Worm (Caenorhabditis elegans) whole organism, early embryonic: Measurements from ENCODE around the gene C27D8.4.
"Not testable (repeated sequence)": the region's sequence is repeated elsewhere in the genome, so short reads cannot be mapped to it uniquely, and the experiment has no call there.

Experiments used
- B0310.2 ChIP-seq: sonication (generic microtip); optimal IDR thresholded peaks from 2 replicates; lab custom pipeline; 2016; ENCODE audit warnings: mild to moderate bottlenecking, missing genetic modification characterization, missing compliant biosample characterization
- F13C5.2 ChIP-seq: sonication (generic microtip); optimal IDR thresholded peaks from 2 replicates; lab custom pipeline; 2017; ENCODE audit warnings: mild to moderate bottlenecking, missing genetic modification characterization, inconsistent platforms, missing compliant biosample characterization
- aly-1 ChIP-seq: sonication (generic microtip); optimal IDR thresholded peaks from 2 replicates; lab custom pipeline; 2016; ENCODE audit warnings: missing genetic modification characterization, missing compliant biosample characterization
- ama-1 ChIP-seq: fragments of 150-350 bp; optimal IDR thresholded peaks from 2 replicates; lab custom pipeline; 2014
- ceh-13 ChIP-seq: fragments of 200-800 bp; sonication (Bioruptor generic); optimal IDR thresholded peaks from 2 replicates; lab custom pipeline; 2018; ENCODE audit warnings: mild to moderate bottlenecking, missing genetic modification characterization, missing compliant biosample characterization
- ceh-36 ChIP-seq: sonication (generic microtip); optimal IDR thresholded peaks from 2 replicates; lab custom pipeline; 2016; ENCODE audit warnings: missing genetic modification characterization, inconsistent platforms, missing compliant biosample characterization
- ets-7 ChIP-seq: sonication (generic microtip); optimal IDR thresholded peaks from 2 replicates; lab custom pipeline; 2016; ENCODE audit warnings: missing genotype, missing genetic modification characterization, missing compliant biosample characterization
- flt-1 ChIP-seq: fragments of 200-800 bp; sonication (Bioruptor generic); IDR thresholded peaks from 2 replicates; pipeline ENCODE4 v1.3.6; 2022; ENCODE audit warnings: missing genetic modification characterization, missing compliant biosample characterization
- hmbx-1 ChIP-seq: sonication (generic microtip); optimal IDR thresholded peaks from 2 replicates; lab custom pipeline; 2016; ENCODE audit warnings: mild to moderate bottlenecking, missing genetic modification characterization, missing compliant biosample characterization
- hmg-4 ChIP-seq: fragments of 200-800 bp; sonication (Bioruptor generic); optimal IDR thresholded peaks from 2 replicates; lab custom pipeline; 2018; ENCODE audit warnings: mild to moderate bottlenecking, missing genetic modification characterization, missing compliant biosample characterization
- hnd-1 ChIP-seq: sonication (generic microtip); optimal IDR thresholded peaks from 2 replicates; lab custom pipeline; 2016; ENCODE audit warnings: missing genetic modification characterization, missing compliant biosample characterization
- pes-1 ChIP-seq: fragments of 200-800 bp; sonication (Bioruptor generic); IDR thresholded peaks from 2 replicates; pipeline ENCODE4 v1.3.6; 2022; ENCODE audit warnings: missing genetic modification reagents, missing genetic modification characterization, missing compliant biosample characterization
- scrt-1 ChIP-seq: fragments of 200-800 bp; sonication (Bioruptor generic); IDR thresholded peaks from 2 replicates; pipeline ENCODE4 v1.3.6; 2022; ENCODE audit warnings: missing genetic modification characterization, missing compliant biosample characterization
- sea-1 ChIP-seq: fragments of 200-800 bp; sonication (Bioruptor generic); conservative IDR thresholded peaks from 2 replicates; pipeline ENCODE4 v1.3.6; 2022; ENCODE audit warnings: missing genetic modification characterization, missing compliant biosample characterization
- tbx-11 ChIP-seq: fragments of 200-800 bp; sonication (Bioruptor generic); IDR thresholded peaks from 2 replicates; pipeline ENCODE4 v1.3.6; 2022; ENCODE audit warnings: missing genetic modification characterization, missing compliant biosample characterization
- tbx-37 ChIP-seq: fragments of 200-800 bp; sonication (Bioruptor generic); conservative IDR thresholded peaks from 2 replicates; pipeline ENCODE4 v1.3.6; 2022; ENCODE audit warnings: missing genetic modification reagents, missing genetic modification characterization, missing compliant biosample characterization
- tra-4 ChIP-seq: sonication (generic microtip); optimal IDR thresholded peaks from 2 replicates; lab custom pipeline; 2017; ENCODE audit warnings: missing genetic modification characterization, missing compliant biosample characterization

C27D8.4 gene

ce11 chrIV:12703811-12704210 lies at the start of gene C27D8.4:
TSS of gene C27D8.4 (plus strand) at chrIV:12704111.
- TF ChIP-seq F13C5.2 (tag; lab: Kevin White, UChicago) = no peak
- TF ChIP-seq ets-7 (tag; lab: Kevin White, UChicago) = no peak
- no peak for TF ChIP-seq ama-1 (lab: Kevin White, UChicago)
- no peak for TF ChIP-seq B0310.2
- TF ChIP-seq tbx-11 (GFP tag; lab: Robert Waterston, UW) = no peak
- no peak for TF ChIP-seq flt-1 (GFP tag; lab: Robert Waterston, UW)

DNA sequence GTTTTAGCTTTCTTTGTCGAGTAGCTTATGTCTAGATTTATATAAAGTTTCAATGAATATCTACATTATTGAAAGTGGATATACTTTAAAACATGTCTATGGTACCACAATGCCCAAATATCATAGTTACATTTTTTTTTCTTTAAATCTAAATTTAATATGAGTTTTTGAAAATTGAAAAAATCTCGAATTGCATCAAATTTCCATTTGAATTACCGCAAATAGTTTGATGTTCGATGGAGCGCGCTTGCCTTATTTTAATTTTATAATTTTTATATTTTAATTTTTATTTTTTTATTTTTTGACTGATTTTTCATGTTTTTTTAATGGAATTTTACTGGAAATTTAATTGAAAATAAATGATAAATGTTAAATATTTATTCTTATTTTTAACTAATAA lies 29.2 kb upstream of the C27D8.4 start, which contains the start of gene T23B5.4:
Gene T23B5.4, plus strand, starts transcription at position 301 of the 400 bp plus-strand sequence.
- no peak for TF ChIP-seq hnd-1 (tag; lab: Kevin White, UChicago)
- TF ChIP-seq aly-1 (tag; lab: Kevin White, UChicago) = no peak
- no peak for TF ChIP-seq scrt-1
- TF ChIP-seq pes-1 (GFP tag; lab: Robert Waterston, UW) = no peak
- TF ChIP-seq tra-4 (tag; lab: Kevin White, UChicago) = no peak
- no peak for TF ChIP-seq ama-1 (lab: Kevin White, UChicago)
- no peak for TF ChIP-seq ceh-36 (tag; lab: Kevin White, UChicago)
- TF ChIP-seq hmg-4 (GFP tag; lab: Kevin White, UChicago) = no peak
- TF ChIP-seq sea-1 = no peak
- TF ChIP-seq tbx-37 = no peak
- TF ChIP-seq ets-7 (tag; lab: Kevin White, UChicago) = no peak
- no peak for TF ChIP-seq ceh-13 (GFP tag; lab: Kevin White, UChicago)
- TF ChIP-seq F13C5.2 (tag; lab: Kevin White, UChicago) = no peak
- no peak for TF ChIP-seq B0310.2
- no peak for TF ChIP-seq tbx-11 (GFP tag; lab: Robert Waterston, UW)
- no peak for TF ChIP-seq hmbx-1 (tag; lab: Kevin White, UChicago)
- no peak for TF ChIP-seq flt-1 (GFP tag; lab: Robert Waterston, UW)

DNA sequence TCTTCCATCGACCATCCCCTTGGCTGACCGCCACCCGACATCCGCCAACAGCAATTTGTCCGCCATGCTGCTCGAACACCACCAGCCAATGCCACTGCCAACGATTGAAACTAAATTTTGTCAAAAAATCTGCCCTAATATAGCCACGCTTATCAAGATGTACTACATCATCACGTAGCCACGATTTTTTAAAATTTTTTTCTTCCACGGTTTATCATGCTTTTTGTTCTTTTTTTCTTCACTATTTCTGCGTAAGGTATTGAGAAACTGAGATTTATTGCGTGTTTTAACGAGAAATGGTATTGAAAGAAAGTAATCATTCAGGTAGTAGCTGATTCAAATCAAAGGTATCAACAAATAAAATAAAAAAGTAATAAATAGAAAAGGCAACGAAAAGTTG lies 26.8 kb upstream of the C27D8.4 start, which contains the start of gene T23B5.6:
Gene T23B5.6, minus strand, starts transcription at position 101 of the 400 bp plus-strand sequence.
- TF ChIP-seq hmbx-1 (tag; lab: Kevin White, UChicago); hmg-4 (GFP tag; lab: Kevin White, UChicago); B0310.2: not testable (repeated sequence)

ce11 chrIV:12684341-12684740 lies 19.6 kb upstream of the C27D8.4 start, which contains the start of gene prmt-9:
TSS of gene prmt-9 (minus strand) at chrIV:12684378.
- TF ChIP-seq ets-7 (tag; lab: Kevin White, UChicago) (no peak), tbx-37 (no peak), ceh-36 (tag; lab: Kevin White, UChicago) (no peak), F13C5.2 (tag; lab: Kevin White, UChicago) (no peak), tbx-11 (GFP tag; lab: Robert Waterston, UW) (no peak), B0310.2 (no peak), sea-1 (no peak), ceh-13 (GFP tag; lab: Kevin White, UChicago) (no peak), hnd-1 (tag; lab: Kevin White, UChicago) (no peak), aly-1 (tag; lab: Kevin White, UChicago) (no peak), hmbx-1 (tag; lab: Kevin White, UChicago) (no peak), hmg-4 (GFP tag; lab: Kevin White, UChicago) (no peak), ama-1 (lab: Kevin White, UChicago) (no peak), tra-4 (tag; lab: Kevin White, UChicago) (no peak), scrt-1 (no peak), flt-1 (GFP tag; lab: Robert Waterston, UW) (no peak), pes-1 (GFP tag; lab: Robert Waterston, UW) (no peak)

DNA sequence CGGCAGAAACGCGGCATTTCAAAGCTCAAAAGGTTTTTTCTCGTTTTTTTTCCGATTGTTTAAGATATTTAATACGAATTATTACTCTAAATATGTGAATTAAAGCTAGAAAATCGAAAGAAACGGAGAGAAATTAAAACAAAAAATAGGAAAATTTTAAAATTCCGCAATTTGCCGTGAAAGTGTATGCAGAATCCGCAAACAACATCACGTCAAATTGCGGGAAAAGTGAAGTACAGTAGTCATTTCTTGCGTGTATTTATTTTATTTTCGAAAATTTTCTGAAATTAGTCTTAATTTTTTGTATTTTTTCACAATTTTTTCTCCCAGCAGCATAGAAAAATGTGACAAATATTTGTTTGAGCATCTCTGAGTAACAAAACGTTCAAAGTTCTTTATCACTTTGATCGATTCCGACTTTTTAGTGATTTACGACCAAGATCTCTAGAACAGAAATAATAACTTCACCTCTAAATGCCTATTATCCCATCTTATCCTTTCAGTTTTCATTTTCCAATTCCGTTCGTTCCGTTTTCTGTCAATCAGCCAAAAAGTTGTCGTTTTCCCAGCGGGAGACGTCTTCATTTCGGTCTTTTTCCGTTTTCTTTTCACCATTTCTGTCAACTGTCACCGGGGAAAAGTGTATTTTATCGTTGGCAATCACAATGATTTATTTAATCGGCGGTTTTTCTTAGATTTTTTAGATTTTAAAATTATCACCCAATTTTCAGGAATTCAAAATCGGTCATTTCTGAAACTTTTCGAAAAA lies 18.9 kb upstream of the C27D8.4 start:
- TF ChIP-seq F13C5.2 (tag; lab: Kevin White, UChicago) = no peak
- TF ChIP-seq ama-1 (lab: Kevin White, UChicago) = no peak
- no peak for TF ChIP-seq aly-1 (tag; lab: Kevin White, UChicago)
- no peak for TF ChIP-seq tbx-11 (GFP tag; lab: Robert Waterston, UW)

- TF ChIP-seq tra-4 (tag; lab: Kevin White, UChicago) = no peak
- no peak for TF ChIP-seq hmg-4 (GFP tag; lab: Kevin White, UChicago)
- TF ChIP-seq ets-7 (tag; lab: Kevin White, UChicago) = no peak
- no peak for TF ChIP-seq ceh-13 (GFP tag; lab: Kevin White, UChicago)
- TF ChIP-seq tbx-11 (GFP tag; lab: Robert Waterston, UW) = no peak
- no peak for TF ChIP-seq tbx-37
- TF ChIP-seq flt-1 (GFP tag; lab: Robert Waterston, UW) = no peak
- no peak for TF ChIP-seq hnd-1 (tag; lab: Kevin White, UChicago)
- no peak for TF ChIP-seq aly-1 (tag; lab: Kevin White, UChicago)
- TF ChIP-seq pes-1 (GFP tag; lab: Robert Waterston, UW) = no peak
- TF ChIP-seq ama-1 (lab: Kevin White, UChicago) = no peak
These were observed 18.1 kb upstream of the C27D8.4 start for ce11 chrIV:12685827-12686226.

ce11 chrIV:12688370-12688769 lies 15.5 kb upstream of the C27D8.4 start, which contains the start of gene T23B5.3:
TSS of gene T23B5.3 (plus strand) at chrIV:12688670.
- TF ChIP-seq ama-1 (lab: Kevin White, UChicago) = no peak
- TF ChIP-seq hnd-1 (tag; lab: Kevin White, UChicago) = no peak
- TF ChIP-seq hmg-4 (GFP tag; lab: Kevin White, UChicago) = no peak
- TF ChIP-seq aly-1 (tag; lab: Kevin White, UChicago) = no peak
- no peak for TF ChIP-seq sea-1
- TF ChIP-seq ets-7 (tag; lab: Kevin White, UChicago) = no peak
- TF ChIP-seq ceh-36 (tag; lab: Kevin White, UChicago) = no peak
- no peak for TF ChIP-seq pes-1 (GFP tag; lab: Robert Waterston, UW)
- no peak for TF ChIP-seq tbx-37
- no peak for TF ChIP-seq tra-4 (tag; lab: Kevin White, UChicago)
- TF ChIP-seq flt-1 (GFP tag; lab: Robert Waterston, UW) = no peak
- no peak for TF ChIP-seq ceh-13 (GFP tag; lab: Kevin White, UChicago)
- no peak for TF ChIP-seq tbx-11 (GFP tag; lab: Robert Waterston, UW)
- no peak for TF ChIP-seq F13C5.2 (tag; lab: Kevin White, UChicago)
- no peak for TF ChIP-seq B0310.2
- no peak for TF ChIP-seq scrt-1
- TF ChIP-seq hmbx-1 (tag; lab: Kevin White, UChicago) = no peak
